Fruit fly (Drosophila melanogaster) S2 (cell line): ENCODE results near the gene CG4293.
"Not testable (repeated sequence)": the region's sequence is repeated elsewhere in the genome, so short reads cannot be mapped to it uniquely, and the experiment has no call there.

ENCODE experiments used
- CG8478 ChIP-seq: fragments of >200 bp; optimal IDR thresholded peaks from 2 replicates; lab custom pipeline; 2018
- CTCF ChIP-seq, 2 experiments: fragments of >200 bp; optimal IDR thresholded peaks; 2 replicates each; lab custom pipeline; 2018

dm6 chrX:481642-482041 is 48.4 kb downstream of the CG4293 start, which contains the start of gene CG3176:
- TF ChIP-seq CTCF (optimal IDR thresholded peaks at IDR 0.05; lab: Kevin White, UChicago); CG8478: not testable (repeated sequence)
